Worm (Caenorhabditis elegans) whole organism, early embryonic: ENCODE data around the gene F10C1.8.

Source experiments
- ama-1 ChIP-seq: fragments of 150-350 bp; optimal IDR thresholded peaks from 2 replicates; lab custom pipeline; 2014
- flt-1 ChIP-seq: fragments of 200-800 bp; sonication (Bioruptor generic); IDR thresholded peaks from 2 replicates; pipeline ENCODE4 v1.3.6; 2022; ENCODE audit warnings: missing genetic modification characterization, missing compliant biosample characterization
- hmbx-1 ChIP-seq: sonication (generic microtip); optimal IDR thresholded peaks from 2 replicates; lab custom pipeline; 2016; ENCODE audit warnings: mild to moderate bottlenecking, missing genetic modification characterization, missing compliant biosample characterization
- hnd-1 ChIP-seq: sonication (generic microtip); optimal IDR thresholded peaks from 2 replicates; lab custom pipeline; 2016; ENCODE audit warnings: missing genetic modification characterization, missing compliant biosample characterization
- pes-1 ChIP-seq: fragments of 200-800 bp; sonication (Bioruptor generic); IDR thresholded peaks from 2 replicates; pipeline ENCODE4 v1.3.6; 2022; ENCODE audit warnings: missing genetic modification reagents, missing genetic modification characterization, missing compliant biosample characterization
- scrt-1 ChIP-seq: fragments of 200-800 bp; sonication (Bioruptor generic); IDR thresholded peaks from 2 replicates; pipeline ENCODE4 v1.3.6; 2022; ENCODE audit warnings: missing genetic modification characterization, missing compliant biosample characterization

- TF ChIP-seq flt-1 (no peak), hmbx-1 (tag; lab: Kevin White, UChicago) (no peak), scrt-1 (GFP tag; lab: Robert Waterston, UW) (no peak), ama-1 (lab: Kevin White, UChicago) (no peak), pes-1 (GFP tag; lab: Robert Waterston, UW) (no peak), hnd-1 (no peak)
These were observed 23.1 kb downstream of the F10C1.8 start for ce11 chrII:5777372-5777771.
